Worm (Caenorhabditis elegans): ENCODE measurements around the gene F57A8.7.

- no peak for TF ChIP-seq ama-1 (optimal IDR thresholded peaks at IDR 0.05)
- TF ChIP-seq ets-7 (tag; optimal IDR thresholded peaks at IDR 0.05) = no peak
- no peak for TF ChIP-seq ceh-36 (tag; optimal IDR thresholded peaks at IDR 0.05)
- TF ChIP-seq flt-1 (GFP tag; IDR thresholded peaks at IDR 0.05) = no peak
- no peak for TF ChIP-seq pes-1 (GFP tag; IDR thresholded peaks at IDR 0.05)
- TF ChIP-seq sea-1 (GFP tag; conservative IDR thresholded peaks at IDR 0.05) = no peak
- no peak for TF ChIP-seq hmg-4 (GFP tag; optimal IDR thresholded peaks at IDR 0.05)
- no peak for TF ChIP-seq scrt-1 (GFP tag; IDR thresholded peaks at IDR 0.05)
- TF ChIP-seq ceh-13 (GFP tag; optimal IDR thresholded peaks at IDR 0.05) = no peak
- no peak for TF ChIP-seq F13C5.2 (tag; optimal IDR thresholded peaks at IDR 0.05)
Observed at ce11 chrV:10090461-10090860, 14.9 kb downstream of the F57A8.7 start, which contains the start of gene R04B5.7.
